Fruit fly (Drosophila melanogaster): ENCODE results near the gene CG13712.

Gene CG13712

dm6 chr3L:4698032-4698431, 11.7 kb downstream of the CG13712 start (continued):
- no peak for TF ChIP-seq Lim3 (GFP tag; IDR thresholded peaks at IDR 0.05)
- TF ChIP-seq pb (GFP tag; optimal IDR thresholded peaks at IDR 0.05) = peak; percentile 59
- TF ChIP-seq CG17359 (tag; optimal IDR thresholded peaks at IDR 0.05) = peak; percentile 86
- peak; percentile 77 for TF ChIP-seq CG12155 (GFP tag; optimal IDR thresholded peaks at IDR 0.05)
- peak; percentile 65 for TF ChIP-seq eyg (GFP tag; optimal IDR thresholded peaks at IDR 0.05)
- no peak for TF ChIP-seq ham (GFP tag; IDR thresholded peaks at IDR 0.05)
- TF ChIP-seq Trl (optimal IDR thresholded peaks at IDR 0.05) = no peak
- TF ChIP-seq Trl (GFP tag; optimal IDR thresholded peaks at IDR 0.05) = peak; percentile 83
- TF ChIP-seq Atf-2 (GFP tag; optimal IDR thresholded peaks at IDR 0.05) = peak; percentile 71
- TF ChIP-seq Usf (GFP tag; optimal IDR thresholded peaks at IDR 0.05) = peak; percentile 61
- TF ChIP-seq CG43689 (GFP tag; IDR thresholded peaks at IDR 0.05) = peak; percentile 83
- peak; percentile 38 for TF ChIP-seq CG10565 (GFP tag; optimal IDR thresholded peaks at IDR 0.05)
- peak; percentile 52 for TF ChIP-seq abd-A (tag; optimal IDR thresholded peaks at IDR 0.05)
- TF ChIP-seq CG2199 (GFP tag; IDR thresholded peaks at IDR 0.05) = 0 out of 3 replicates have a peak, but pooled peaks have one; percentile 30
- TF ChIP-seq CG14965 (GFP tag; optimal IDR thresholded peaks at IDR 0.05; ENCODE audit: borderline replicate concordance) = peak; percentile 11
- TF ChIP-seq CG2116 (GFP tag; optimal IDR thresholded peaks at IDR 0.05) = peak; percentile 30
- TF ChIP-seq nom (GFP tag; optimal IDR thresholded peaks at IDR 0.05) = peak; percentile 46
- TF ChIP-seq tin (GFP tag; optimal IDR thresholded peaks at IDR 0.05) = peak; percentile 86
- TF ChIP-seq CG8944 (GFP tag; optimal IDR thresholded peaks at IDR 0.05) = peak; percentile 83
- TF ChIP-seq tgo (GFP tag; IDR thresholded peaks at IDR 0.05) = peak; percentile 79
- TF ChIP-seq Gug (GFP tag; IDR thresholded peaks at IDR 0.05) = peak; percentile 71
- TF ChIP-seq E2f2 (GFP tag; IDR thresholded peaks at IDR 0.05) = peak; percentile 57; the same call in 1 of the 2 replicates
- TF ChIP-seq CG14860 (GFP tag; IDR thresholded peaks at IDR 0.05; ENCODE audit: partially characterized antibody) = no peak
- peak; percentile 69 for TF ChIP-seq cwo (GFP tag; optimal IDR thresholded peaks at IDR 0.05)
- no peak for TF ChIP-seq twi (tag; optimal IDR thresholded peaks at IDR 0.05)
- TF ChIP-seq Doc3 (GFP tag; IDR thresholded peaks at IDR 0.05; ENCODE audit: partially characterized antibody) = no peak
- peak; percentile 74 for TF ChIP-seq CG8388 (GFP tag; optimal IDR thresholded peaks at IDR 0.05)
- peak; percentile 50 for TF ChIP-seq CG2875 (GFP tag; optimal IDR thresholded peaks at IDR 0.05)
- peak; percentile 49 for TF ChIP-seq CG10431 (GFP tag; optimal IDR thresholded peaks at IDR 0.05)
- peak; percentile 10 for TF ChIP-seq CG17186 (GFP tag; optimal IDR thresholded peaks at IDR 0.05)
- peak; percentile 83 for TF ChIP-seq CG32772 (GFP tag; IDR thresholded peaks at IDR 0.05)
- TF ChIP-seq lola (GFP tag; optimal IDR thresholded peaks at IDR 0.05) = peak in 1 of 3 experiments; percentile 64
- TF ChIP-seq CG6813 (GFP tag; optimal IDR thresholded peaks at IDR 0.05) = peak; percentile 72
- peak; percentile 50 for TF ChIP-seq salm (tag; optimal IDR thresholded peaks at IDR 0.05)
- peak; percentile 41; the same call in 1 of the 3 replicates for TF ChIP-seq jigr1 (GFP tag; IDR thresholded peaks at IDR 0.05)
- peak; percentile 69 for TF ChIP-seq CG14667 (GFP tag; IDR thresholded peaks at IDR 0.05)
- TF ChIP-seq ci (GFP tag; IDR thresholded peaks at IDR 0.05) = peak; percentile 94
- TF ChIP-seq CG4820 (GFP tag; optimal IDR thresholded peaks at IDR 0.05) = peak; percentile 83
- TF ChIP-seq Dfd (GFP tag; optimal IDR thresholded peaks at IDR 0.05) = no peak
- TF ChIP-seq hbn (GFP tag; IDR thresholded peaks at IDR 0.05; ENCODE audit: partially characterized antibody) = no peak
- TF ChIP-seq exex (tag; optimal IDR thresholded peaks at IDR 0.05) = peak; percentile 4
- TF ChIP-seq repo (GFP tag; optimal IDR thresholded peaks at IDR 0.05) = peak; percentile 70
- peak; percentile 71 for TF ChIP-seq MBD-R2 (GFP tag; IDR thresholded peaks at IDR 0.05)
- TF ChIP-seq HLH3B (GFP tag; IDR thresholded peaks at IDR 0.05) = peak; percentile 88
- peak; percentile 88 for TF ChIP-seq NFAT (GFP tag; IDR thresholded peaks at IDR 0.05)
- no peak for TF ChIP-seq CG42726 (GFP tag; IDR thresholded peaks at IDR 0.05; ENCODE audit: partially characterized antibody)
- TF ChIP-seq Neu2 (GFP tag; optimal IDR thresholded peaks at IDR 0.05; ENCODE audit: borderline replicate concordance) = no peak
- TF ChIP-seq Opbp (GFP tag; IDR thresholded peaks at IDR 0.05; ENCODE audit: partially characterized antibody) = no peak
- peak; percentile 81 for TF ChIP-seq fd96Cb (tag; optimal IDR thresholded peaks at IDR 0.05)
- TF ChIP-seq Dref (GFP tag; IDR thresholded peaks at IDR 0.05) = 0 out of 2 replicates have a peak, but pooled peaks have one; percentile 19
- no peak for TF ChIP-seq hth (optimal IDR thresholded peaks at IDR 0.05)

All from whole organism, embryonic.